Fruit fly (Drosophila melanogaster) whole organism, embryonic: ENCODE results near the gene CG43931.

Source experiments
- Atf6 ChIP-seq: fragments of 200-800 bp; sonication (Bioruptor generic); IDR thresholded peaks from 2 replicates; pipeline ENCODE4 v1.3.6; 2022; ENCODE audit warnings: missing biosample characterization, missing genetic modification characterization
- Awh ChIP-seq: fragments of 200-800 bp; sonication (Bioruptor generic); IDR thresholded peaks from 2 replicates; pipeline ENCODE4, ENCODE4 v1.3.6; 2022; ENCODE audit warnings: missing biosample characterization, missing genetic modification characterization
- Bdp1 ChIP-seq: fragments of 200-800 bp; sonication (Bioruptor generic); optimal IDR thresholded peaks from 3 replicates; lab custom pipeline; 2016; ENCODE audit warnings: missing biosample characterization, missing genetic modification characterization
- C15 ChIP-seq: fragments of 200-800 bp; sonication (Bioruptor generic); IDR thresholded peaks from 3 replicates; pipeline ENCODE4 v1.3.6; 2022; ENCODE audit warnings: missing biosample characterization, missing genetic modification characterization
- CG10366 ChIP-seq: fragments of 200-800 bp; sonication (Bioruptor generic); IDR thresholded peaks from 2 replicates; pipeline ENCODE4 v1.3.6; 2022; ENCODE audit warnings: missing biosample characterization, missing genetic modification characterization
- CG10959 ChIP-seq: fragments of 200-800 bp; sonication (Bioruptor generic); IDR thresholded peaks from 2 replicates; pipeline ENCODE4 v1.3.6; 2022; ENCODE audit warnings: missing biosample characterization, missing genetic modification characterization
- CG11093 ChIP-seq: fragments of 200-800 bp; sonication (Bioruptor generic); IDR thresholded peaks from 3 replicates; pipeline ENCODE4 v1.3.6; 2022; ENCODE audit warnings: missing biosample characterization, missing genetic modification characterization
- CG11696 ChIP-seq: fragments of 200-800 bp; sonication (Bioruptor generic); IDR thresholded peaks from 2 replicates; pipeline ENCODE4 v1.3.6; 2022; ENCODE audit warnings: missing biosample characterization, missing genetic modification characterization
- CG12219 ChIP-seq: fragments of 200-800 bp; sonication (Bioruptor generic); optimal IDR thresholded peaks from 3 replicates; lab custom pipeline; 2018; ENCODE audit warnings: missing biosample characterization, mild to moderate bottlenecking, missing genetic modification characterization
- CG12391 ChIP-seq: fragments of 200-800 bp; sonication (Bioruptor generic); optimal IDR thresholded peaks from 3 replicates; lab custom pipeline; 2018; ENCODE audit warnings: missing biosample characterization, mild to moderate bottlenecking, missing genetic modification characterization, moderate library complexity
- CG13775 ChIP-seq: fragments of 200-800 bp; sonication (Bioruptor generic); optimal IDR thresholded peaks from 3 replicates; lab custom pipeline; 2017; ENCODE audit warnings: missing biosample characterization, mild to moderate bottlenecking, missing genetic modification characterization
- CG16815 ChIP-seq: fragments of 200-800 bp; sonication (Bioruptor generic); optimal IDR thresholded peaks from 3 replicates; lab custom pipeline; 2017; ENCODE audit warnings: missing biosample characterization, mild to moderate bottlenecking, missing genetic modification characterization
- CG17328 ChIP-seq: fragments of 200-800 bp; sonication (Bioruptor generic); IDR thresholded peaks from 2 replicates; pipeline ENCODE4 v1.3.6; 2022; ENCODE audit warnings: missing biosample characterization, missing genetic modification characterization
- CG17612 ChIP-seq: fragments of 200-800 bp; sonication (Bioruptor generic); IDR thresholded peaks from 2 replicates; pipeline ENCODE4 v1.3.6; 2022; ENCODE audit warnings: missing biosample characterization, missing genetic modification characterization
- CG18262 ChIP-seq: fragments of 200-800 bp; optimal IDR thresholded peaks from 3 replicates; lab custom pipeline; 2019; ENCODE audit warnings: missing biosample characterization, mild to moderate bottlenecking, missing genetic modification characterization, moderate library complexity
- CG18476 ChIP-seq: fragments of 200-800 bp; sonication (Bioruptor generic); optimal IDR thresholded peaks from 2 replicates; lab custom pipeline; 2016; ENCODE audit warnings: missing biosample characterization, mild to moderate bottlenecking, missing genetic modification characterization
- CG18764 ChIP-seq: fragments of 200-800 bp; sonication (Bioruptor generic); optimal IDR thresholded peaks from 3 replicates; lab custom pipeline; 2016; ENCODE audit warnings: missing biosample characterization, missing genetic modification characterization
- CG2129 ChIP-seq: fragments of 200-800 bp; sonication (Bioruptor generic); IDR thresholded peaks from 2 replicates; pipeline ENCODE4 v1.3.6; 2022; ENCODE audit warnings: missing biosample characterization, missing genetic modification characterization; ENCODE audit not compliant: partially characterized antibody
- CG34224 ChIP-seq: fragments of 200-800 bp; sonication (Bioruptor generic); IDR thresholded peaks from 3 replicates; pipeline ENCODE4 v1.3.6; 2022; ENCODE audit warnings: missing biosample characterization, missing genetic modification characterization; ENCODE audit not compliant: partially characterized antibody
- CG7357 ChIP-seq: fragments of 200-800 bp; sonication (Bioruptor generic); IDR thresholded peaks from 3 replicates; pipeline ENCODE4 v1.3.6; 2022; ENCODE audit warnings: missing biosample characterization, missing genetic modification characterization
- Chrac-16 ChIP-seq: fragments of 200-800 bp; sonication (Bioruptor generic); optimal IDR thresholded peaks from 3 replicates; lab custom pipeline; 2016; ENCODE audit warnings: missing biosample characterization, missing genetic modification characterization
- CkIIα-i1 ChIP-seq: fragments of 200-800 bp; sonication (Bioruptor generic); IDR thresholded peaks from 2 replicates; pipeline ENCODE4 v1.3.6; 2022; ENCODE audit warnings: missing biosample characterization, missing genetic modification characterization
- D19B ChIP-seq: fragments of 200-800 bp; sonication (Bioruptor generic); optimal IDR thresholded peaks from 2 replicates; lab custom pipeline; 2017; ENCODE audit warnings: missing biosample characterization, mild to moderate bottlenecking, missing genetic modification characterization
- Dbx ChIP-seq: fragments of 200-800 bp; sonication (Bioruptor generic); IDR thresholded peaks from 3 replicates; pipeline ENCODE4 v1.3.6; 2022; ENCODE audit warnings: missing biosample characterization, missing genetic modification characterization
- Dp ChIP-seq: fragments of 200-800 bp; sonication (Bioruptor generic); optimal IDR thresholded peaks from 2 replicates; lab custom pipeline; 2018; ENCODE audit warnings: missing biosample characterization, mild to moderate bottlenecking, missing genetic modification characterization, moderate library complexity
- E2f2 ChIP-seq: fragments of 200-800 bp; sonication (Bioruptor generic); IDR thresholded peaks from 2 replicates; pipeline ENCODE4 v1.3.6; 2022; ENCODE audit warnings: missing biosample characterization, missing genetic modification characterization
- Ets97D ChIP-seq: fragments of 200-800 bp; sonication (Bioruptor generic); optimal IDR thresholded peaks from 3 replicates; lab custom pipeline; 2016; ENCODE audit warnings: missing biosample characterization, missing genetic modification characterization
- Max ChIP-seq: fragments of 200-800 bp; sonication (Bioruptor generic); optimal IDR thresholded peaks from 2 replicates; lab custom pipeline; 2016; ENCODE audit warnings: missing biosample characterization, mild to moderate bottlenecking, missing genetic modification characterization
- Med ChIP-seq: fragments of 200-800 bp; sonication (Bioruptor generic); peaks from one replicate; lab custom pipeline; 2016; ENCODE audit warnings: missing biosample characterization, missing genetic modification characterization, mild to moderate bottlenecking, inconsistent platforms, moderate library complexity
- Meics ChIP-seq: fragments of 200-800 bp; sonication (Bioruptor generic); optimal IDR thresholded peaks from 2 replicates; lab custom pipeline; 2017; ENCODE audit warnings: missing biosample characterization, mild to moderate bottlenecking, missing genetic modification characterization
- Pdp1 ChIP-seq, 2 experiments: fragments of 200-800 bp; sonication (Bioruptor generic); optimal IDR thresholded peaks; 3 replicates each; lab custom pipeline; 2016; ENCODE audit warnings: missing biosample characterization in 2 of 2, missing genetic modification characterization in 2 of 2, mild to moderate bottlenecking in 1 of 2, moderate library complexity in 1 of 2
- Ssrp ChIP-seq: fragments of 200-800 bp; sonication (Bioruptor generic); optimal IDR thresholded peaks from 2 replicates; lab custom pipeline; 2018; ENCODE audit warnings: missing biosample characterization, mild to moderate bottlenecking, missing genetic modification characterization, moderate library complexity
- TFAM ChIP-seq: fragments of 200-800 bp; sonication (Bioruptor generic); optimal IDR thresholded peaks from 2 replicates; lab custom pipeline; 2017; ENCODE audit warnings: missing biosample characterization, missing genetic modification characterization, inconsistent platforms
- chm ChIP-seq: fragments of 200-800 bp; sonication (Bioruptor generic); IDR thresholded peaks from 2 replicates; pipeline ENCODE4 v1.3.6; 2022; ENCODE audit warnings: missing biosample characterization, missing genetic modification characterization
- crp ChIP-seq, 2 experiments: fragments of 200-800 bp; sonication (Bioruptor generic); optimal IDR thresholded peaks; 2 replicates in 1 of 2; 3 replicates in 1 of 2; lab custom pipeline; 2017; ENCODE audit warnings: missing biosample characterization in 2 of 2, missing genetic modification characterization in 2 of 2, mild to moderate bottlenecking in 1 of 2, moderate library complexity in 1 of 2
- disco-r ChIP-seq: fragments of 200-800 bp; sonication (Bioruptor generic); optimal IDR thresholded peaks from 2 replicates; lab custom pipeline; 2016; ENCODE audit warnings: missing biosample characterization, missing genetic modification characterization
- esg ChIP-seq: fragments of 200-800 bp; sonication (Bioruptor generic); conservative IDR thresholded peaks from 2 replicates; pipeline ENCODE4 v1.3.6; 2022; ENCODE audit warnings: missing biosample characterization, missing genetic modification characterization
- gcm2 ChIP-seq: fragments of 200-800 bp; sonication (Bioruptor generic); optimal IDR thresholded peaks from 2 replicates; lab custom pipeline; 2016; ENCODE audit warnings: missing biosample characterization, missing genetic modification characterization
- gro ChIP-seq: fragments of 200-800 bp; sonication (Bioruptor generic); optimal IDR thresholded peaks from 2 replicates; lab custom pipeline; 2016; ENCODE audit warnings: missing biosample characterization, missing genetic modification characterization
- hb ChIP-seq: fragments of 200-800 bp; sonication (Bioruptor generic); IDR thresholded peaks from 3 replicates; pipeline ENCODE4 v1.3.6; 2022; ENCODE audit warnings: missing biosample characterization, missing genetic modification characterization; ENCODE audit not compliant: partially characterized antibody
- hkb ChIP-seq, 2 experiments: fragments of 200-800 bp in 1 of 2; fragments of >200 bp in 1 of 2; sonication (Bioruptor generic) in 1 of 2; IDR thresholded peaks in 1 of 2; optimal IDR thresholded peaks in 1 of 2; 2 replicates each; pipeline versions ENCODE4 v1.3.6 to Lab custom; 2017 to 2022; ENCODE audit warnings: missing biosample characterization in 1 of 2, missing genetic modification characterization in 1 of 2
- inv ChIP-seq: fragments of 200-800 bp; sonication (Bioruptor generic); IDR thresholded peaks from 2 replicates; pipeline ENCODE4 v1.3.6; 2022; ENCODE audit warnings: missing biosample characterization, missing genetic modification characterization; ENCODE audit not compliant: partially characterized antibody
- lmd ChIP-seq: fragments of 200-800 bp; sonication (Bioruptor generic); IDR thresholded peaks from 2 replicates; pipeline ENCODE4 v1.3.6; 2022; ENCODE audit warnings: missing biosample characterization, missing genetic modification characterization
- lola ChIP-seq, 3 experiments: fragments of >200 bp in 2 of 3; fragments of 200-800 bp in 1 of 3; sonication (Bioruptor generic) in 1 of 3; optimal IDR thresholded peaks; 2 replicates each; lab custom pipeline; 2017 to 2019; ENCODE audit warnings: missing biosample characterization in 3 of 3, missing genetic modification characterization in 3 of 3, mild to moderate bottlenecking in 1 of 3, moderate library complexity in 1 of 3
- maf-S ChIP-seq: fragments of 200-800 bp; sonication (Bioruptor generic); optimal IDR thresholded peaks from 2 replicates; lab custom pipeline; 2016; ENCODE audit warnings: missing biosample characterization, missing genetic modification characterization
- pum ChIP-seq: fragments of 200-800 bp; sonication (Bioruptor generic); optimal IDR thresholded peaks from 2 replicates; lab custom pipeline; 2016; ENCODE audit warnings: missing biosample characterization, missing genetic modification characterization
- rib ChIP-seq: fragments of 200-800 bp; sonication (Bioruptor generic); IDR thresholded peaks from 2 replicates; pipeline ENCODE4 v1.3.6; 2022; ENCODE audit warnings: missing biosample characterization, missing genetic modification characterization
- sd ChIP-seq: fragments of 200-800 bp; sonication (Bioruptor generic); optimal IDR thresholded peaks from 3 replicates; lab custom pipeline; 2018; ENCODE audit warnings: missing biosample characterization, mild to moderate bottlenecking, missing genetic modification characterization, moderate library complexity
- tll ChIP-seq, 2 experiments: fragments of 200-800 bp in 1 of 2; fragments of >200 bp in 1 of 2; sonication (Bioruptor generic) in 1 of 2; optimal IDR thresholded peaks; 2 replicates each; lab custom pipeline; 2017 to 2019; ENCODE audit warnings: missing biosample characterization in 2 of 2, missing genetic modification characterization in 2 of 2, mild to moderate bottlenecking in 1 of 2, moderate library complexity in 1 of 2

Gene CG43931

dm6 chr3L:20930059-20930785 is 32.9 kb downstream of the CG43931 start (continued):
- TF ChIP-seq pum (no peak), CG12391 (tag; lab: Kevin White, UChicago) (peak; percentile 68), D19B (GFP tag; lab: Kevin White, UChicago) (no peak), Bdp1 (GFP tag; lab: Kevin White, UChicago) (no peak), crp (GFP tag; optimal IDR thresholded peaks at IDR 0.05; lab: Kevin White, UChicago) (no peak), Max (GFP tag; lab: Kevin White, UChicago) (no peak), Dp (GFP tag; lab: Kevin White, UChicago) (no peak), sd (tag; lab: Kevin White, UChicago) (no peak), CG10366 (GFP tag; lab: Robert Waterston, UW) (no peak), lola (GFP tag; optimal IDR thresholded peaks at IDR 0.05; lab: Kevin White, UChicago) (peak in 1 of 3 experiments; percentile 76), C15 (GFP tag; lab: Robert Waterston, UW) (no peak), Med (GFP tag; lab: Kevin White, UChicago) (no peak), CG10959 (GFP tag; lab: Robert Waterston, UW) (no peak), CG7357 (GFP tag; lab: Robert Waterston, UW) (no peak), Ssrp (tag; lab: Kevin White, UChicago) (peak; percentile 70), maf-S (GFP tag; lab: Kevin White, UChicago) (no peak), Atf6 (GFP tag; lab: Robert Waterston, UW) (no peak), esg (GFP tag; lab: Robert Waterston, UW) (no peak), gcm2 (GFP tag; lab: Kevin White, UChicago) (no peak), chm (GFP tag; lab: Robert Waterston, UW) (no peak), Dbx (GFP tag; lab: Robert Waterston, UW) (no peak), tll (GFP tag; optimal IDR thresholded peaks at IDR 0.05; lab: Kevin White, UChicago) (no peak), CG13775 (GFP tag; lab: Kevin White, UChicago) (peak; percentile 32), CG11093 (GFP tag; lab: Robert Waterston, UW) (no peak), Chrac-16 (GFP tag; lab: Kevin White, UChicago) (no peak), Meics (no peak), hb (GFP tag; lab: Robert Waterston, UW) (no peak), inv (GFP tag; lab: Robert Waterston, UW) (no peak), rib (GFP tag; lab: Robert Waterston, UW) (no peak), CG17612 (GFP tag; lab: Robert Waterston, UW) (no peak), CG2129 (GFP tag; lab: Robert Waterston, UW) (no peak), TFAM (GFP tag; lab: Kevin White, UChicago) (no peak), E2f2 (GFP tag; lab: Robert Waterston, UW) (no peak), CG18476 (GFP tag; lab: Kevin White, UChicago) (no peak), CG12219 (GFP tag; lab: Kevin White, UChicago) (no peak), CkIIα-i1 (GFP tag; lab: Robert Waterston, UW) (no peak), CG18764 (GFP tag; lab: Kevin White, UChicago) (no peak), hkb (optimal IDR thresholded peaks at IDR 0.05; lab: Kevin White, UChicago) (no peak), hkb (GFP tag; IDR thresholded peaks at IDR 0.05; lab: Robert Waterston, UW) (no peak), CG16815 (GFP tag; lab: Kevin White, UChicago) (peak; percentile 8), Pdp1 (GFP tag; optimal IDR thresholded peaks at IDR 0.05; lab: Kevin White, UChicago) (no peak), CG11696 (GFP tag; lab: Robert Waterston, UW) (no peak), CG17328 (no peak), CG34224 (GFP tag; lab: Robert Waterston, UW) (no peak), disco-r (no peak), CG18262 (peak; percentile 84), gro (no peak), Ets97D (GFP tag; lab: Kevin White, UChicago) (no peak), Awh (GFP tag; lab: Robert Waterston, UW) (peak; percentile 64; the same call in 1 of the 2 replicates), lmd (GFP tag; lab: Robert Waterston, UW) (no peak)
